Fruit fly (Drosophila melanogaster): ENCODE results near the gene Gug.

Gug gene

dm6 chr3L:8458767-8459614 lies 9.3 kb downstream of the Gug start (continued):
- TF ChIP-seq da (GFP tag; optimal IDR thresholded peaks at IDR 0.05) (no peak), sima (GFP tag; optimal IDR thresholded peaks at IDR 0.05) (no peak), CG2202 (tag; optimal IDR thresholded peaks at IDR 0.05) (no peak), CG9876 (GFP tag; optimal IDR thresholded peaks at IDR 0.05) (no peak), CG14014 (GFP tag; IDR thresholded peaks at IDR 0.05) (no peak), CkIIα-i1 (GFP tag; IDR thresholded peaks at IDR 0.05) (no peak), p53 (GFP tag; optimal IDR thresholded peaks at IDR 0.05) (no peak), Oaz (GFP tag; IDR thresholded peaks at IDR 0.05) (no peak), CG6813 (GFP tag; optimal IDR thresholded peaks at IDR 0.05) (no peak), fd3F (GFP tag; optimal IDR thresholded peaks at IDR 0.05) (no peak), sens-2 (GFP tag; IDR thresholded peaks at IDR 0.05) (no peak), CG17568 (GFP tag; optimal IDR thresholded peaks at IDR 0.05) (no peak), CG17361 (GFP tag; IDR thresholded peaks at IDR 0.05) (0 out of 3 replicates have a peak, but pooled peaks have one; percentile 22), pros (GFP tag; optimal IDR thresholded peaks at IDR 0.05) (peak; percentile 79), pzg (GFP tag; optimal IDR thresholded peaks at IDR 0.05) (no peak), Hr3 (GFP tag; optimal IDR thresholded peaks at IDR 0.05) (no peak), CG17829 (tag; optimal IDR thresholded peaks at IDR 0.05) (peak; percentile 18), C15 (GFP tag; IDR thresholded peaks at IDR 0.05) (no peak), Spps (tag; optimal IDR thresholded peaks at IDR 0.05) (peak; percentile 4), CG10543 (GFP tag; optimal IDR thresholded peaks at IDR 0.05) (no peak), mam (GFP tag; optimal IDR thresholded peaks at IDR 0.05) (no peak), CG9609 (GFP tag; optimal IDR thresholded peaks at IDR 0.05) (no peak), Neu2 (GFP tag; optimal IDR thresholded peaks at IDR 0.05; ENCODE audit: borderline replicate concordance) (no peak), CG10267 (tag; optimal IDR thresholded peaks at IDR 0.05) (no peak), stwl (tag; optimal IDR thresholded peaks at IDR 0.05) (no peak), dan (GFP tag; IDR thresholded peaks at IDR 0.05) (no peak), mld (GFP tag; IDR thresholded peaks at IDR 0.05; ENCODE audit: partially characterized antibody) (no peak), CG6654 (GFP tag; optimal IDR thresholded peaks at IDR 0.05) (no peak), Med (GFP tag) (peak; percentile 36), ssp (GFP tag; IDR thresholded peaks at IDR 0.05) (no peak), CG12391 (tag; optimal IDR thresholded peaks at IDR 0.05) (peak; percentile 30), CG14710 (tag; optimal IDR thresholded peaks at IDR 0.05) (peak; percentile 28), BtbVII (GFP tag; optimal IDR thresholded peaks at IDR 0.05) (peak; percentile 2), h (optimal IDR thresholded peaks at IDR 0.05) (no peak), CG43689 (GFP tag; IDR thresholded peaks at IDR 0.05) (no peak), ewg (GFP tag; optimal IDR thresholded peaks at IDR 0.05) (no peak), Lim3 (GFP tag; IDR thresholded peaks at IDR 0.05) (no peak), unc-4 (GFP tag; IDR thresholded peaks at IDR 0.05; ENCODE audit: partially characterized antibody) (no peak), Rx (GFP tag; IDR thresholded peaks at IDR 0.05) (no peak), pum (GFP tag; optimal IDR thresholded peaks at IDR 0.05) (no peak), corto (GFP tag; optimal IDR thresholded peaks at IDR 0.05) (no peak), CG8924 (tag; optimal IDR thresholded peaks at IDR 0.05) (no peak), prd (optimal IDR thresholded peaks at IDR 0.05) (no peak), prd (GFP tag; IDR thresholded peaks at IDR 0.05) (no peak), NK7.1 (GFP tag; optimal IDR thresholded peaks at IDR 0.05) (no peak), Ets65A (GFP tag) (no peak), CG13624 (GFP tag; optimal IDR thresholded peaks at IDR 0.05) (no peak), crol (GFP tag; IDR thresholded peaks at IDR 0.05) (peak; percentile 88), sna (GFP tag; IDR thresholded peaks at IDR 0.05; ENCODE audit: partially characterized antibody) (no peak), Fer2 (tag; optimal IDR thresholded peaks at IDR 0.05) (no peak)

Data from whole organism, embryonic.